Worm (Caenorhabditis elegans): ENCODE data around the gene rpi-1.
A peak's percentile ranks its signal among the peaks of the same experiment; 100 is the strongest.

Gene rpi-1

DNA sequence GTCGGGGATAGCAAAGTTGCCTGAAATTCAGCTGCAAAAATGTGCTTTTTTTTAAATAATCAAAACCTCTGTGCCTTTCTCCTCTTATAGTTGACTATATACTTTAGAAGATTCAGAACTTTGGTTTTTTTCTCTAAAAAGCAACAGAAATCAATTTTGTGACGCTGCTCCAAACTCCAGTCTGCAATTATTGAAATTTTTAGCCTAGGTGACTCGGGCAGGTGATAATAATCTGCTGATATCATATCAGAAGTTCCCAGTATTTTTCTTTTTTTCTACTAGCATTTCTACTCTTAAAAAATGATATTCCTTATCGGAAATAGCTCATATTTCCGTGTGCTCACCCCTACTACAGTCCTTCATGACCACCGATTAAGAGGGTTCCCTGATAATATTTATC is 12.9 kb downstream of the rpi-1 start, which contains the start of gene sre-44:
Gene sre-44 (plus strand): TSS at position 301 of the 400 bp plus-strand sequence.
- TF ChIP-seq crh-2 (tag; optimal IDR thresholded peaks at IDR 0.05) (no peak), F13H6.1 (tag; optimal IDR thresholded peaks at IDR 0.05) (no peak), dmd-4 (tag; optimal IDR thresholded peaks at IDR 0.05) (no peak), nhr-10 (tag; optimal IDR thresholded peaks at IDR 0.05) (no peak)

DNA sequence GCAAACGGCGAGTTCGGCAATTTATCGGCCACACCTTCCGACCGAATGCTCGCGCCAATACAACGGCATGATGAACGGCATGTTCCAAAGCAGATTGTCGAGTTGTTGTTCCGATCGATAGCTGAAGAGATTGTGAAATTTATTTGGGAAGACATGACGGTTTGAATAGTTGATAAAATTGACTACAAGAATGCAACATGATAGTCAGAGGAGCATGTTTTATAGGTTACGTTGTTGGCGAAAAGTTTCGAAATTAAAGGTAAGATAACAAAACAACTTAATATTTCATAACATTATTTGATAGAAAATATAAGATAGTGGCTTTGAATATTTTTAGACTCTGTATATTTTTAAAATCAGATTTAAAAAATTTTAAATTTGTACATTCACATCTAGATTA is 16.7 kb downstream of the rpi-1 start:
- TF ChIP-seq fos-1 (tag; optimal IDR thresholded peaks at IDR 0.05): peak; percentile 3
- no peak for TF ChIP-seq sma-9 (GFP tag; optimal IDR thresholded peaks at IDR 0.05)
- no peak for TF ChIP-seq sma-9 (tag; optimal IDR thresholded peaks at IDR 0.05)

DNA sequence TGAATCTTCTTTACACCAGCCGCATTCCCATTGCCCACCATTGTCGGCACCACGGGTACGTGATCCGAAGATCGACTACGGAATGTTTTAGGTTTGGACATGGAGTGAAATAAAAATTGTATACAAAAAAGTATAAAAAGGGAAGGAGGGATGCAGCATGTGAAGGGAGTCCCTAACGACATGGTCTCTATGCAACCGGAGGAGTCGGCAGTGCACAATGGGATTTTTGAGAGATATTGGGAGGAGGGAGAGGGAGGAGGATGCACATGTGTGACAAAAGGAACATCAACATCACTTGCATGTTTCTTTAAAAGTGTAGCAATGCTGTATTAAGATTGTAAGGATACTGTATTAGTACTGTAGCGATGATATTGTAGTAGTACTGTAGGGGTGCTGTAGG is 22.7 kb downstream of the rpi-1 start, which contains the start of gene W07G1.1:
Gene W07G1.1 (minus strand): TSS at position 101 of the 400 bp plus-strand sequence.
- TF ChIP-seq ceh-16 (tag; optimal IDR thresholded peaks at IDR 0.05) (no peak), nhr-129 (tag; optimal IDR thresholded peaks at IDR 0.05) (no peak), ztf-4 (tag; optimal IDR thresholded peaks at IDR 0.05) (no peak), nhr-6 (tag; optimal IDR thresholded peaks at IDR 0.05) (no peak), egl-27 (tag; optimal IDR thresholded peaks at IDR 0.05) (no peak), nhr-77 (tag; optimal IDR thresholded peaks at IDR 0.05) (no peak), nhr-12 (tag; optimal IDR thresholded peaks at IDR 0.05) (no peak), lsy-2 (tag; optimal IDR thresholded peaks at IDR 0.05) (no peak), dmd-4 (tag; optimal IDR thresholded peaks at IDR 0.05) (no peak), crh-2 (tag; optimal IDR thresholded peaks at IDR 0.05) (no peak), zag-1 (tag; optimal IDR thresholded peaks at IDR 0.05) (no peak), lin-39 (tag; optimal IDR thresholded peaks at IDR 0.05) (no peak), ztf-1 (GFP tag; conservative IDR thresholded peaks at IDR 0.05) (no peak), mdl-1 (tag; optimal IDR thresholded peaks at IDR 0.05) (no peak), nhr-10 (tag; optimal IDR thresholded peaks at IDR 0.05) (no peak), F13H6.1 (tag; optimal IDR thresholded peaks at IDR 0.05) (no peak)

DNA sequence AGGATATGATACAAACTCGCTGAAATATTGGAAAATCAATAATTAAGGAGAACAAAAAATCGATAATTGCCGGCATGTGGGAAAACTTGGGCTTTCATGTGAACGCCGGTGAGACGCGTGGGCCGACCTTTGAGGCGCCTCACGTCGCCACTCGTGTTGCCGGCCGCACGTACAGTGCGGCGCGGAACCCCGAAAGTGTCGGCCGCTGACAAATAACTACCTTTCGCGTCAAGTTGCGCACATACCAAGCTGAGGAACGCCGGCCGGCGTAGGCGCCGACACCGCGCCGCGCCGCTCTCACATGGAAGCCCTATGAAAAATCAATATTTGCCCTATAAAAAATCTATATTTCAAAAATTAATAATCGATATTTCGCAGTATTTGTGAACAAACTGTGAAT is 23.9 kb downstream of the rpi-1 start:
- TF ChIP-seq lin-11 (tag; optimal IDR thresholded peaks at IDR 0.05) (no peak), sma-3 (GFP tag; optimal IDR thresholded peaks at IDR 0.05) (no peak), C34F6.9 (tag; optimal IDR thresholded peaks at IDR 0.05) (no peak), egl-27 (tag; optimal IDR thresholded peaks at IDR 0.05) (no peak), nhr-12 (tag; optimal IDR thresholded peaks at IDR 0.05) (no peak)

DNA sequence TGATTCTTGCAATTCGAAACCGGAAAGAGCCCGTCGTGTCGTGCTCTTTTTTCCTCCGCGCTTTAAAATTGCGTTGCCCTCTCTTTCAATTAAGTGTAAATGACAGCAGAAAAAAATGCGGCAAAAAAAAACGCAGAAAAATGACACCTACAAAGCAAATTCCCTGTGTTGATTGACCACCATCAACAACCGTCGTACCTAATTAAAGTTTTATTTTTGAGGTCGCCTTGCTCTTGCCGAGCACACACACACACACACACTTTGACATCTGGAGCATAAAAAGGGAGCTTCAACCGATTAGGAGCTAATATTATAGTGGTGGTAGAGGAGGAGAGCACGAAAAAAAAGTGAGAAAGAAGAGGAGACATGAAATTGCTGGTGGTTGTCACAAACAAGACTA is 26.3 kb downstream of the rpi-1 start:
- no peak for TF ChIP-seq nhr-10 (tag; optimal IDR thresholded peaks at IDR 0.05)
- no peak for TF ChIP-seq nhr-77 (tag; optimal IDR thresholded peaks at IDR 0.05)
- no peak for TF ChIP-seq ceh-82 (tag; optimal IDR thresholded peaks at IDR 0.05)
- TF ChIP-seq F13H6.1 (tag; optimal IDR thresholded peaks at IDR 0.05): no peak
- no peak for TF ChIP-seq nhr-129 (tag; optimal IDR thresholded peaks at IDR 0.05)
- no peak for TF ChIP-seq snpc-4 (tag; optimal IDR thresholded peaks at IDR 0.05)
- TF ChIP-seq aly-2 (tag; optimal IDR thresholded peaks at IDR 0.05): no peak
- no peak for TF ChIP-seq dmd-4 (tag; optimal IDR thresholded peaks at IDR 0.05)
- TF ChIP-seq lin-11 (tag; optimal IDR thresholded peaks at IDR 0.05): no peak
- TF ChIP-seq nhr-12 (tag; optimal IDR thresholded peaks at IDR 0.05): no peak
- TF ChIP-seq mab-5 (tag; optimal IDR thresholded peaks at IDR 0.05): no peak
- TF ChIP-seq crh-2 (tag; optimal IDR thresholded peaks at IDR 0.05): no peak
- TF ChIP-seq elt-1 (tag; optimal IDR thresholded peaks at IDR 0.05): no peak
- TF ChIP-seq sma-9 (GFP tag; optimal IDR thresholded peaks at IDR 0.05): no peak
- no peak for TF ChIP-seq sma-9 (tag; optimal IDR thresholded peaks at IDR 0.05)
- no peak for TF ChIP-seq R02D3.7 (tag; optimal IDR thresholded peaks at IDR 0.05)

DNA sequence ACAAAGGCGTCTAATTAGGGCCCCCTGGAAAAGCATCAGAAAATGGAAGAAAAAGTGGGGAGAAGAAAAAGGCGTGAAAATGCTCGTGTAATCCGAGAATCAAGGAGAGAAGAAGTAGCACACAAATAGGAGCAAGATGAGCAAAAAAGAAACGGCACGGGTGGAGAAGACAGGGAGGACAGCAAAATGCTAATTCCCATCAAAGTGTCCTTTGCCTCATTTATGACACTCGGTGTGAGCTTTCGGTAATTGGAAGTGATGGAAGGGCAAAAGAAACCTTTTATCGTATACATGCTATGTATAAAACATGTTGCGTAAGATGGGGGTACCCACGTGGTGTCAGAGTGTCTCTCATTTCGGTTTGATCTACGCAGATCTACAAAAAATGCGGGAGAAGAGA is 28.7 kb downstream of the rpi-1 start:
- TF ChIP-seq lin-11 (tag; optimal IDR thresholded peaks at IDR 0.05) (no peak), ceh-16 (tag; optimal IDR thresholded peaks at IDR 0.05) (no peak), elt-3 (tag; optimal IDR thresholded peaks at IDR 0.05) (no peak), nhr-12 (tag; optimal IDR thresholded peaks at IDR 0.05) (no peak), unc-55 (GFP tag; optimal IDR thresholded peaks at IDR 0.05) (no peak), lin-13 (GFP tag; optimal IDR thresholded peaks at IDR 0.05) (no peak), nhr-21 (tag; optimal IDR thresholded peaks at IDR 0.05) (no peak), mab-5 (tag; optimal IDR thresholded peaks at IDR 0.05) (no peak), egl-27 (tag; optimal IDR thresholded peaks at IDR 0.05) (no peak), ceh-82 (tag; optimal IDR thresholded peaks at IDR 0.05) (no peak), nhr-6 (tag; optimal IDR thresholded peaks at IDR 0.05) (no peak), sma-3 (GFP tag; optimal IDR thresholded peaks at IDR 0.05) (no peak), nhr-10 (tag; optimal IDR thresholded peaks at IDR 0.05) (no peak), zag-1 (tag; optimal IDR thresholded peaks at IDR 0.05) (no peak)
